Fruit fly (Drosophila melanogaster): ENCODE results near the gene CG18628.
A peak's percentile ranks its signal among the peaks of the same experiment; 100 is the strongest.

Gene CG18628

DNA sequence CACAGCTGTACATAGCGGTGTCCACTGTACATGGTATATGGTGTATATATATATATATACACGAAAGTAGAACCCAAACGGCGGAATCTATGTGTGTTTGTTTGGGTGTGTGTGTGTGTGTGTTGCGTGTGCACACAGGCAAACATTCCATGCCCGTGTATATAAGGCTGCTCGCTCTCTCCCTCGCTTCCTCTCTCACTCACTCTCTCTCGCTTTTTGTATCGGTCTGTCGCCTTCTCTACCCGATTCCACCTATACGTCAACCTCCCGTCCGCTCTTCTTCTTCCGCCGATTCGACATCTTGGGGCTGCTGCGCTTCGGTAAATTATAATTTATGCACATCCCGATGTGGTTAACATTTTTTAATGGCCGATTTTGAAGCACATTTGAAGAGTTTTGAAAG is 34.6 kb downstream of the CG18628 start (continued):
- no peak for TF ChIP-seq CG9609 (GFP tag; optimal IDR thresholded peaks at IDR 0.05)
- no peak for TF ChIP-seq Mad (GFP tag; optimal IDR thresholded peaks at IDR 0.05)
- 0 out of 4 replicates have a peak, but pooled peaks have one; percentile 65 for TF ChIP-seq chinmo (GFP tag; IDR thresholded peaks at IDR 0.05; ENCODE audit: partially characterized antibody)
- no peak for TF ChIP-seq CG15601 (tag; optimal IDR thresholded peaks at IDR 0.05)
- no peak for TF ChIP-seq knrl (GFP tag; IDR thresholded peaks at IDR 0.05; ENCODE audit: partially characterized antibody)
- TF ChIP-seq HLH54F (GFP tag; optimal IDR thresholded peaks at IDR 0.05): no peak
- no peak for TF ChIP-seq C15 (GFP tag; IDR thresholded peaks at IDR 0.05)
- TF ChIP-seq trem (tag; optimal IDR thresholded peaks at IDR 0.05): no peak
- TF ChIP-seq Blimp-1 (GFP tag; optimal IDR thresholded peaks at IDR 0.05): no peak
- no peak for TF ChIP-seq Dp (GFP tag; optimal IDR thresholded peaks at IDR 0.05)
- no peak for TF ChIP-seq fd102C (GFP tag; optimal IDR thresholded peaks at IDR 0.05)
- no peak for TF ChIP-seq CG1233 (GFP tag; optimal IDR thresholded peaks at IDR 0.05)
- TF ChIP-seq kay (GFP tag; optimal IDR thresholded peaks at IDR 0.05): no peak
- TF ChIP-seq Opbp (GFP tag; IDR thresholded peaks at IDR 0.05; ENCODE audit: partially characterized antibody): 0 out of 3 replicates have a peak, but pooled peaks have one; percentile 54
- TF ChIP-seq odd (GFP tag; optimal IDR thresholded peaks at IDR 0.05): no peak
- TF ChIP-seq CG12942 (GFP tag; optimal IDR thresholded peaks at IDR 0.05): no peak
- no peak for TF ChIP-seq fd3F (GFP tag; optimal IDR thresholded peaks at IDR 0.05)
- peak; percentile 45 for TF ChIP-seq CG13894 (tag; optimal IDR thresholded peaks at IDR 0.05)
- no peak for TF ChIP-seq CG6654 (GFP tag; optimal IDR thresholded peaks at IDR 0.05)
- TF ChIP-seq salm (tag; optimal IDR thresholded peaks at IDR 0.05): peak; percentile 27
- TF ChIP-seq usp (GFP tag; optimal IDR thresholded peaks at IDR 0.05): no peak
- no peak for TF ChIP-seq cas (GFP tag; IDR thresholded peaks at IDR 0.05)
- no peak for TF ChIP-seq gem (tag; optimal IDR thresholded peaks at IDR 0.05)
- peak; percentile 11 for TF ChIP-seq CG15479 (GFP tag; optimal IDR thresholded peaks at IDR 0.05)
- TF ChIP-seq CG10462 (GFP tag; optimal IDR thresholded peaks at IDR 0.05): no peak
- no peak for TF ChIP-seq ac (GFP tag; optimal IDR thresholded peaks at IDR 0.05)
- TF ChIP-seq slbo (GFP tag; IDR thresholded peaks at IDR 0.05): no peak
- peak; percentile 79 to 85 for TF ChIP-seq Trl (optimal IDR thresholded peaks at IDR 0.05)
- no peak for TF ChIP-seq Trl (GFP tag; optimal IDR thresholded peaks at IDR 0.05)
- TF ChIP-seq CG3995 (GFP tag; optimal IDR thresholded peaks at IDR 0.05): no peak
- no peak for TF ChIP-seq sisA (GFP tag; IDR thresholded peaks at IDR 0.05)
- TF ChIP-seq Vsx1 (GFP tag; optimal IDR thresholded peaks at IDR 0.05): no peak
- TF ChIP-seq CG17186 (GFP tag; optimal IDR thresholded peaks at IDR 0.05): no peak
- TF ChIP-seq pb (GFP tag; optimal IDR thresholded peaks at IDR 0.05): no peak
- no peak for TF ChIP-seq CG17361 (GFP tag; IDR thresholded peaks at IDR 0.05)
- TF ChIP-seq CG42726 (GFP tag; IDR thresholded peaks at IDR 0.05; ENCODE audit: partially characterized antibody): no peak

DNA sequence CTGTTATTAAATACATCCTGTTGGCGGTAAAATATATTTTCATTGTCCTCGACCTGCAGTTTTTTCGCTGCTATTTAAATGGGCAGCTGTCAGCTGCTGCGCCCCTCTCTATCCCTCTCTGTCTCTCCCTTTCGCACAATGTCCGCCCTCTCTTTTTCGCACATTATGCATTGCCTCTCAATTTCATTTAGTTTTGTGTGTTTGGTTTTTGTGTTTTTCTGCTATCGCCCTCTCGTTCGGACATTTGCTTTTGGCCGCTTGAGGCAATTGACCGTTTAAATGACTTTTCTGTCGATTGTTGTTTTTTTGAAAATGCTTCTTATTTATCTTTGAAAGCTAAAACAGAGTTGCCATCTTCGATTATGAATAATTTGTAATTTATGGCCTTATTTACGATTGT is 35.4 kb downstream of the CG18628 start:
- TF ChIP-seq Blimp-1 (GFP tag; optimal IDR thresholded peaks at IDR 0.05) (peak; percentile 10), dm (GFP tag; optimal IDR thresholded peaks at IDR 0.05) (no peak), CG13894 (tag; optimal IDR thresholded peaks at IDR 0.05) (no peak), Trl (optimal IDR thresholded peaks at IDR 0.05) (peak in 1 of 2 experiments; percentile 0), Trl (GFP tag; optimal IDR thresholded peaks at IDR 0.05) (no peak), E2f1 (GFP tag; IDR thresholded peaks at IDR 0.05) (no peak), CG2199 (GFP tag; IDR thresholded peaks at IDR 0.05) (peak; percentile 73; the same call in 1 of the 3 replicates), chinmo (GFP tag; IDR thresholded peaks at IDR 0.05; ENCODE audit: partially characterized antibody) (peak; percentile 69; the same call in 1 of the 4 replicates), H2.0 (GFP tag; IDR thresholded peaks at IDR 0.05) (0 out of 2 replicates have a peak, but pooled peaks have one; percentile 16), CG1832 (GFP tag; optimal IDR thresholded peaks at IDR 0.05) (peak; percentile 54), vvl (GFP tag; IDR thresholded peaks at IDR 0.05) (peak; percentile 19; the same call in 1 of the 2 replicates), da (GFP tag; optimal IDR thresholded peaks at IDR 0.05) (peak; percentile 3), tll (GFP tag; optimal IDR thresholded peaks at IDR 0.05) (peak in 1 of 2 experiments; percentile 57), CG16863 (GFP tag; optimal IDR thresholded peaks at IDR 0.05) (no peak)
